Fruit fly (Drosophila melanogaster) whole organism, wandering third instar larva: ENCODE results near the gene CG9312.

Experiments used
- Abd-B ChIP-seq: fragments of >200 bp; optimal IDR thresholded peaks from 2 replicates; lab custom pipeline; 2017; ENCODE audit warnings: missing biosample characterization, missing genetic modification characterization
- Dfd ChIP-seq: fragments of >200 bp; optimal IDR thresholded peaks from 2 replicates; lab custom pipeline; 2017; ENCODE audit warnings: missing biosample characterization, missing genetic modification characterization
- Hr78 ChIP-seq: fragments of >200 bp; optimal IDR thresholded peaks from 2 replicates; lab custom pipeline; 2017; ENCODE audit warnings: missing biosample characterization, missing genetic modification characterization
- Jra ChIP-seq: sonication (Bioruptor generic); optimal IDR thresholded peaks from 2 replicates; lab custom pipeline; 2016; ENCODE audit warnings: missing biosample characterization, missing genetic modification characterization
- Myc ChIP-seq: fragments of >200 bp; optimal IDR thresholded peaks from 2 replicates; lab custom pipeline; 2017
- br ChIP-seq: fragments of 200-800 bp; sonication (Bioruptor generic); optimal IDR thresholded peaks from 2 replicates; lab custom pipeline; 2016; ENCODE audit warnings: missing biosample characterization, missing genetic modification characterization
- fru ChIP-seq: fragments of 200-800 bp; sonication (Bioruptor generic); optimal IDR thresholded peaks from 3 replicates; lab custom pipeline; 2016; ENCODE audit warnings: missing biosample characterization, mild to moderate bottlenecking, missing genetic modification characterization
- lola ChIP-seq: fragments of >200 bp; optimal IDR thresholded peaks from 2 replicates; lab custom pipeline; 2017; ENCODE audit warnings: missing biosample characterization, missing genetic modification characterization
- pan ChIP-seq: fragments of >200 bp; optimal IDR thresholded peaks from 2 replicates; lab custom pipeline; 2017
- rgr ChIP-seq: fragments of 200-800 bp; sonication (Bioruptor generic); optimal IDR thresholded peaks from 3 replicates; lab custom pipeline; 2016; ENCODE audit warnings: missing biosample characterization, mild to moderate bottlenecking, missing genetic modification characterization
- usp ChIP-seq: fragments of >200 bp; optimal IDR thresholded peaks from 2 replicates; lab custom pipeline; 2017; ENCODE audit warnings: missing biosample characterization, missing genetic modification characterization

dm6 chr3R:13788224-13788623 is 22.7 kb downstream of the CG9312 start:
- TF ChIP-seq rgr, result no peak
- TF ChIP-seq Hr78, result no peak
- no peak for TF ChIP-seq Myc (lab: Kevin White, UChicago)
- TF ChIP-seq Jra (GFP tag; lab: Kevin White, UChicago), result no peak
- TF ChIP-seq pan (lab: Kevin White, UChicago), result no peak
- TF ChIP-seq br (GFP tag; lab: Kevin White, UChicago), result no peak
- no peak for TF ChIP-seq usp (GFP tag; lab: Kevin White, UChicago)
- no peak for TF ChIP-seq Dfd (GFP tag; lab: Kevin White, UChicago)
- TF ChIP-seq Abd-B (GFP tag; lab: Kevin White, UChicago), result no peak
- no peak for TF ChIP-seq lola (GFP tag; lab: Kevin White, UChicago)
- no peak for TF ChIP-seq fru (GFP tag; lab: Kevin White, UChicago)
